Worm (Caenorhabditis elegans): Measurements from ENCODE around the gene srsx-21.
A peak's percentile ranks its signal among the peaks of the same experiment; 100 is the strongest.

The srsx-21 gene

ce11 chrV:9837679-9838078 lies at the start of gene srsx-21:
Gene srsx-21, plus strand, starts transcription at chrV:9837979.
- TF ChIP-seq aly-1 (tag; optimal IDR thresholded peaks at IDR 0.05): no peak
- no peak for TF ChIP-seq pes-1 (GFP tag; IDR thresholded peaks at IDR 0.05)
- no peak for TF ChIP-seq flt-1 (GFP tag; IDR thresholded peaks at IDR 0.05)
- TF ChIP-seq tbx-37 (GFP tag; conservative IDR thresholded peaks at IDR 0.05): no peak
- TF ChIP-seq F13C5.2 (tag; optimal IDR thresholded peaks at IDR 0.05): no peak
- TF ChIP-seq ama-1 (optimal IDR thresholded peaks at IDR 0.05): no peak
- no peak for TF ChIP-seq ceh-36 (tag; optimal IDR thresholded peaks at IDR 0.05)
- TF ChIP-seq tbx-11 (GFP tag; IDR thresholded peaks at IDR 0.05): no peak
- TF ChIP-seq tra-4 (tag; optimal IDR thresholded peaks at IDR 0.05): no peak
- no peak for TF ChIP-seq hmbx-1 (tag; optimal IDR thresholded peaks at IDR 0.05)
- TF ChIP-seq scrt-1 (GFP tag; IDR thresholded peaks at IDR 0.05): no peak
- no peak for TF ChIP-seq ceh-13 (GFP tag; optimal IDR thresholded peaks at IDR 0.05)
- no peak for TF ChIP-seq ets-7 (tag; optimal IDR thresholded peaks at IDR 0.05)
- no peak for TF ChIP-seq hnd-1 (tag; optimal IDR thresholded peaks at IDR 0.05)

ce11 chrV:9789657-9790261 lies 48.0 kb upstream of the srsx-21 start, which contains the start of gene ztf-7:
Gene ztf-7, minus strand, starts transcription at chrV:9789707.
- TF ChIP-seq hmbx-1 (tag; optimal IDR thresholded peaks at IDR 0.05) (no peak), F13C5.2 (tag; optimal IDR thresholded peaks at IDR 0.05) (peak; percentile 46)

- TF ChIP-seq hmbx-1 (tag; optimal IDR thresholded peaks at IDR 0.05): no peak
- TF ChIP-seq pes-1 (GFP tag; IDR thresholded peaks at IDR 0.05): no peak
- TF ChIP-seq ceh-13 (GFP tag; optimal IDR thresholded peaks at IDR 0.05): no peak
- TF ChIP-seq flt-1 (GFP tag; IDR thresholded peaks at IDR 0.05): no peak
- no peak for TF ChIP-seq ets-7 (tag; optimal IDR thresholded peaks at IDR 0.05)
Measured at ce11 chrV:9791332-9791731, 46.4 kb upstream of the srsx-21 start, which contains the start of gene lipl-2. Gene lipl-2, plus strand, starts transcription at chrV:9791567.

ce11 chrV:9794997-9795396 lies 42.8 kb upstream of the srsx-21 start:
- no peak for TF ChIP-seq ets-7 (tag; optimal IDR thresholded peaks at IDR 0.05)
- no peak for TF ChIP-seq B0310.2 (tag; optimal IDR thresholded peaks at IDR 0.05)
- TF ChIP-seq ama-1 (optimal IDR thresholded peaks at IDR 0.05): no peak
- no peak for TF ChIP-seq ceh-36 (tag; optimal IDR thresholded peaks at IDR 0.05)
- no peak for TF ChIP-seq tbx-37 (GFP tag; conservative IDR thresholded peaks at IDR 0.05)
- no peak for TF ChIP-seq sea-1 (GFP tag; conservative IDR thresholded peaks at IDR 0.05)
- TF ChIP-seq F13C5.2 (tag; optimal IDR thresholded peaks at IDR 0.05): no peak
- no peak for TF ChIP-seq scrt-1 (GFP tag; IDR thresholded peaks at IDR 0.05)
- TF ChIP-seq ceh-13 (GFP tag; optimal IDR thresholded peaks at IDR 0.05): no peak
- no peak for TF ChIP-seq hmg-4 (GFP tag; optimal IDR thresholded peaks at IDR 0.05)
- TF ChIP-seq tbx-11 (GFP tag; IDR thresholded peaks at IDR 0.05): no peak
- TF ChIP-seq flt-1 (GFP tag; IDR thresholded peaks at IDR 0.05): no peak
- TF ChIP-seq hmbx-1 (tag; optimal IDR thresholded peaks at IDR 0.05): no peak
- no peak for TF ChIP-seq tra-4 (tag; optimal IDR thresholded peaks at IDR 0.05)

- TF ChIP-seq hmbx-1 (tag; optimal IDR thresholded peaks at IDR 0.05): no peak
- no peak for TF ChIP-seq tbx-11 (GFP tag; IDR thresholded peaks at IDR 0.05)
- TF ChIP-seq F13C5.2 (tag; optimal IDR thresholded peaks at IDR 0.05): no peak
- no peak for TF ChIP-seq scrt-1 (GFP tag; IDR thresholded peaks at IDR 0.05)
- TF ChIP-seq B0310.2 (tag; optimal IDR thresholded peaks at IDR 0.05): no peak
- no peak for TF ChIP-seq sea-1 (GFP tag; conservative IDR thresholded peaks at IDR 0.05)
- no peak for TF ChIP-seq aly-1 (tag; optimal IDR thresholded peaks at IDR 0.05)
- no peak for TF ChIP-seq hnd-1 (tag; optimal IDR thresholded peaks at IDR 0.05)
Measured at ce11 chrV:9796002-9796401, 41.8 kb upstream of the srsx-21 start.

- no peak for TF ChIP-seq ets-7 (tag; optimal IDR thresholded peaks at IDR 0.05)
- TF ChIP-seq scrt-1 (GFP tag; IDR thresholded peaks at IDR 0.05): no peak
- TF ChIP-seq tra-4 (tag; optimal IDR thresholded peaks at IDR 0.05): no peak
Measured at ce11 chrV:9796562-9796961, 41.2 kb upstream of the srsx-21 start, which contains the start of gene F46B6.9. Gene F46B6.9, plus strand, starts transcription at chrV:9796862.

- TF ChIP-seq hmbx-1 (tag; optimal IDR thresholded peaks at IDR 0.05) (no peak), hmg-4 (GFP tag; optimal IDR thresholded peaks at IDR 0.05) (no peak), ceh-13 (GFP tag; optimal IDR thresholded peaks at IDR 0.05) (no peak), aly-1 (tag; optimal IDR thresholded peaks at IDR 0.05) (no peak), F13C5.2 (tag; optimal IDR thresholded peaks at IDR 0.05) (no peak), ama-1 (optimal IDR thresholded peaks at IDR 0.05) (no peak), tbx-11 (GFP tag; IDR thresholded peaks at IDR 0.05) (no peak)
Measured at ce11 chrV:9798212-9798611, 39.6 kb upstream of the srsx-21 start.

ce11 chrV:9799076-9799475 lies 38.7 kb upstream of the srsx-21 start, which contains the start of gene F46B6.13:
Gene F46B6.13, minus strand, starts transcription at chrV:9799176.
- TF ChIP-seq tra-4 (tag; optimal IDR thresholded peaks at IDR 0.05) (no peak), hmg-4 (GFP tag; optimal IDR thresholded peaks at IDR 0.05) (no peak), flt-1 (GFP tag; IDR thresholded peaks at IDR 0.05) (no peak), ets-7 (tag; optimal IDR thresholded peaks at IDR 0.05) (no peak), scrt-1 (GFP tag; IDR thresholded peaks at IDR 0.05) (no peak), F13C5.2 (tag; optimal IDR thresholded peaks at IDR 0.05) (no peak), tbx-11 (GFP tag; IDR thresholded peaks at IDR 0.05) (no peak), tbx-37 (GFP tag; conservative IDR thresholded peaks at IDR 0.05) (no peak), hnd-1 (tag; optimal IDR thresholded peaks at IDR 0.05) (no peak), pes-1 (GFP tag; IDR thresholded peaks at IDR 0.05) (no peak), ceh-36 (tag; optimal IDR thresholded peaks at IDR 0.05) (no peak), ceh-13 (GFP tag; optimal IDR thresholded peaks at IDR 0.05) (no peak), sea-1 (GFP tag; conservative IDR thresholded peaks at IDR 0.05) (no peak), aly-1 (tag; optimal IDR thresholded peaks at IDR 0.05) (no peak), B0310.2 (tag; optimal IDR thresholded peaks at IDR 0.05) (no peak), ama-1 (optimal IDR thresholded peaks at IDR 0.05) (no peak), hmbx-1 (tag; optimal IDR thresholded peaks at IDR 0.05) (no peak)
